Fruit fly (Drosophila melanogaster): ENCODE results near the gene Caf1-180.

DNA sequence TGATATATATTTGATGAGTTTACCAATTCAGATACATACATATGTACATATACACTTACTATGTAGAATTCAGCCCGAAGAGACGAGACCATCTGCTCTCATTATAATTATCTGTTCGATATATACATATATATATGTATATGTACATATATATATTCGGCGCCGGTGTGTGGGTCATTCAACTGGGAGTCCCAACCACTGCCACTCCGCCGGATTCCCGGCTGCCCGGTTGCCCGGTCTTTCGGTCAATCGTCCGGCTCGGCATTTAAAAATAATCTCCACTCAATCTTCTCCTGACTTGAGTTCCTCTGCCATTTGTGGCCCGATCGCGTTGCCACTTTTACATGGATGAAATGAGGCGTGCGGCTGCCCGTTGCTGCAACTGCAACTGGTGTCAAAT lies 29.4 kb downstream of the Caf1-180 start:
- TF ChIP-seq EcR (GFP tag; optimal IDR thresholded peaks at IDR 0.05), result no peak
- TF ChIP-seq CG8478 (optimal IDR thresholded peaks at IDR 0.05), result no peak
- TF ChIP-seq pan (optimal IDR thresholded peaks at IDR 0.05), result no peak

Measured in whole organism.